Fruit fly (Drosophila melanogaster) whole organism, embryonic: ENCODE data around the gene CG2187.

Source experiments
- ATbp ChIP-seq: fragments of 200-800 bp; sonication (Bioruptor generic); optimal IDR thresholded peaks from 2 replicates; lab custom pipeline; 2017; ENCODE audit warnings: missing biosample characterization, mild to moderate bottlenecking, missing genetic modification characterization, missing genetic modification reagents
- Atf6 ChIP-seq: fragments of 200-800 bp; sonication (Bioruptor generic); IDR thresholded peaks from 2 replicates; pipeline ENCODE4 v1.3.6; 2022; ENCODE audit warnings: missing biosample characterization, missing genetic modification characterization
- B-H2 ChIP-seq: fragments of 200-800 bp; sonication (Bioruptor generic); optimal IDR thresholded peaks from 2 replicates; lab custom pipeline; 2018; ENCODE audit warnings: missing biosample characterization, mild to moderate bottlenecking, missing genetic modification characterization
- Bgb ChIP-seq: fragments of 200-800 bp; sonication (Bioruptor generic); IDR thresholded peaks from 2 replicates; pipeline ENCODE4 v1.3.6; 2022; ENCODE audit warnings: missing biosample characterization, missing genetic modification characterization; ENCODE audit not compliant: partially characterized antibody
- CG10147 ChIP-seq: fragments of 200-800 bp; sonication (Bioruptor generic); optimal IDR thresholded peaks from 2 replicates; lab custom pipeline; 2019; ENCODE audit warnings: missing biosample characterization, mild to moderate bottlenecking, missing genetic modification characterization, moderate library complexity
- CG10654 ChIP-seq: fragments of 200-800 bp; sonication (Bioruptor generic); optimal IDR thresholded peaks from 2 replicates; lab custom pipeline; 2016; ENCODE audit warnings: missing biosample characterization, missing genetic modification characterization
- CG10979 ChIP-seq: fragments of 200-800 bp; sonication (Bioruptor generic); optimal IDR thresholded peaks from 2 replicates; lab custom pipeline; 2018; ENCODE audit warnings: missing biosample characterization, mild to moderate bottlenecking, missing genetic modification characterization, moderate library complexity
- CG12155 ChIP-seq: fragments of 200-800 bp; sonication (Bioruptor generic); optimal IDR thresholded peaks from 3 replicates; lab custom pipeline; 2016; ENCODE audit warnings: missing biosample characterization, missing genetic modification characterization
- CG15011 ChIP-seq: fragments of 200-800 bp; sonication (Bioruptor generic); optimal IDR thresholded peaks from 3 replicates; lab custom pipeline; 2018; ENCODE audit warnings: missing biosample characterization, mild to moderate bottlenecking, missing genetic modification characterization
- CG15696 ChIP-seq: fragments of 200-800 bp; sonication (Bioruptor generic); optimal IDR thresholded peaks from 2 replicates; lab custom pipeline; 2019; ENCODE audit warnings: missing biosample characterization, mild to moderate bottlenecking, missing genetic modification characterization, moderate library complexity
- CG1603 ChIP-seq: fragments of 200-800 bp; sonication (Bioruptor generic); optimal IDR thresholded peaks from 2 replicates; lab custom pipeline; 2019; ENCODE audit warnings: missing biosample characterization, mild to moderate bottlenecking, missing genetic modification characterization, moderate library complexity
- CG1647 ChIP-seq: fragments of 200-800 bp; sonication (Bioruptor generic); optimal IDR thresholded peaks from 3 replicates; lab custom pipeline; 2016; ENCODE audit warnings: missing biosample characterization, missing genetic modification characterization
- CG17361 ChIP-seq: fragments of 200-800 bp; sonication (Bioruptor generic); IDR thresholded peaks from 3 replicates; pipeline ENCODE4 v1.3.6; 2022; ENCODE audit warnings: missing biosample characterization, missing genetic modification characterization
- CG2678 ChIP-seq: fragments of 200-800 bp; sonication (Bioruptor generic); optimal IDR thresholded peaks from 3 replicates; lab custom pipeline; 2019; ENCODE audit warnings: missing biosample characterization, mild to moderate bottlenecking, missing genetic modification characterization, moderate library complexity
- CG2712 ChIP-seq: fragments of 200-800 bp; optimal IDR thresholded peaks from 3 replicates; lab custom pipeline; 2019; ENCODE audit warnings: missing biosample characterization, mild to moderate bottlenecking, missing genetic modification characterization, moderate library complexity
- CG3065 ChIP-seq: fragments of 200-800 bp; sonication (Bioruptor generic); optimal IDR thresholded peaks from 2 replicates; lab custom pipeline; 2016; ENCODE audit warnings: missing biosample characterization, missing genetic modification characterization
- CG31441 ChIP-seq: fragments of 200-800 bp; sonication (Bioruptor generic); IDR thresholded peaks from 2 replicates; pipeline ENCODE4 v1.3.6; 2022; ENCODE audit warnings: missing biosample characterization, missing genetic modification characterization
- CG4820 ChIP-seq: fragments of 200-800 bp; sonication (Bioruptor generic); optimal IDR thresholded peaks from 3 replicates; lab custom pipeline; 2016; ENCODE audit warnings: missing biosample characterization, missing genetic modification characterization
- CG6254 ChIP-seq: fragments of 200-800 bp; sonication (Bioruptor generic); optimal IDR thresholded peaks from 3 replicates; lab custom pipeline; 2017; ENCODE audit warnings: mild to moderate bottlenecking, missing biosample characterization, missing genetic modification reagents, missing genetic modification characterization
- CG6765 ChIP-seq: fragments of 200-800 bp; sonication (Bioruptor generic); optimal IDR thresholded peaks from 3 replicates; lab custom pipeline; 2017; ENCODE audit warnings: missing biosample characterization, mild to moderate bottlenecking, missing genetic modification characterization
- CG7928 ChIP-seq: fragments of 200-800 bp; sonication (Bioruptor generic); optimal IDR thresholded peaks from 2 replicates; lab custom pipeline; 2017; ENCODE audit warnings: missing biosample characterization, mild to moderate bottlenecking, missing genetic modification characterization
- CG8478 ChIP-seq: fragments of >200 bp; optimal IDR thresholded peaks from 2 replicates; lab custom pipeline; 2018
- Dfd ChIP-seq, 2 experiments: fragments of >200 bp; optimal IDR thresholded peaks; 2 replicates each; lab custom pipeline; 2017; ENCODE audit warnings: missing biosample characterization in 2 of 2, missing genetic modification characterization in 2 of 2
- Drgx ChIP-seq: fragments of 200-800 bp; sonication (Bioruptor generic); IDR thresholded peaks from 2 replicates; pipeline ENCODE4 v1.3.6; 2022; ENCODE audit warnings: missing biosample characterization, missing genetic modification characterization
- Elba2 ChIP-seq: fragments of 200-800 bp; sonication (Bioruptor generic); optimal IDR thresholded peaks from 3 replicates; lab custom pipeline; 2016; ENCODE audit warnings: missing biosample characterization, missing genetic modification characterization
- Ets65A ChIP-seq: fragments of 200-800 bp; sonication (Bioruptor generic); peaks from one replicate; lab custom pipeline; 2016; ENCODE audit warnings: missing biosample characterization, missing genetic modification characterization
- HLHmδ ChIP-seq: fragments of 200-800 bp; sonication (Bioruptor generic); optimal IDR thresholded peaks from 2 replicates; lab custom pipeline; 2018; ENCODE audit warnings: missing biosample characterization, mild to moderate bottlenecking, missing genetic modification characterization, moderate library complexity
- Mrtf ChIP-seq: fragments of 200-800 bp; sonication (Bioruptor generic); IDR thresholded peaks from 3 replicates; pipeline ENCODE4 v1.3.6; 2022; ENCODE audit warnings: missing biosample characterization, missing genetic modification characterization
- Taf1 ChIP-seq: fragments of 200-800 bp; sonication (Bioruptor generic); IDR thresholded peaks from 2 replicates; pipeline ENCODE4 v1.3.6; 2022; ENCODE audit warnings: missing biosample characterization, missing genetic modification characterization
- amos ChIP-seq: fragments of 200-800 bp; sonication (Bioruptor generic); IDR thresholded peaks from 2 replicates; pipeline ENCODE4 v1.3.6; 2022; ENCODE audit warnings: missing biosample characterization, missing genetic modification characterization; ENCODE audit not compliant: partially characterized antibody
- bcd ChIP-seq: fragments of 200-800 bp; sonication (Bioruptor generic); optimal IDR thresholded peaks from 2 replicates; lab custom pipeline; 2017; ENCODE audit warnings: missing biosample characterization, mild to moderate bottlenecking, missing genetic modification characterization
- br ChIP-seq: fragments of >200 bp; optimal IDR thresholded peaks from 2 replicates; lab custom pipeline; 2017
- cad ChIP-seq: fragments of >200 bp; optimal IDR thresholded peaks from 2 replicates; lab custom pipeline; 2017; ENCODE audit warnings: missing biosample characterization, missing genetic modification characterization
- ci ChIP-seq: fragments of 200-800 bp; sonication (Bioruptor generic); IDR thresholded peaks from 3 replicates; pipeline ENCODE4 v1.3.6; 2022; ENCODE audit warnings: missing biosample characterization, missing genetic modification characterization
- dmrt11E ChIP-seq: fragments of 200-800 bp; sonication (Bioruptor generic); optimal IDR thresholded peaks from 3 replicates; lab custom pipeline; 2018; ENCODE audit warnings: missing biosample characterization, mild to moderate bottlenecking, missing genetic modification characterization, moderate library complexity
- inv ChIP-seq: fragments of 200-800 bp; sonication (Bioruptor generic); IDR thresholded peaks from 2 replicates; pipeline ENCODE4 v1.3.6; 2022; ENCODE audit warnings: missing biosample characterization, missing genetic modification characterization; ENCODE audit not compliant: partially characterized antibody
- klu ChIP-seq: fragments of 200-800 bp; sonication (Bioruptor generic); IDR thresholded peaks from 2 replicates; pipeline ENCODE4 v1.3.6; 2022; ENCODE audit warnings: missing biosample characterization, missing genetic modification characterization
- lmd ChIP-seq: fragments of 200-800 bp; sonication (Bioruptor generic); IDR thresholded peaks from 2 replicates; pipeline ENCODE4 v1.3.6; 2022; ENCODE audit warnings: missing biosample characterization, missing genetic modification characterization
- maf-S ChIP-seq: fragments of 200-800 bp; sonication (Bioruptor generic); optimal IDR thresholded peaks from 2 replicates; lab custom pipeline; 2016; ENCODE audit warnings: missing biosample characterization, missing genetic modification characterization
- odd ChIP-seq: fragments of 200-800 bp; sonication (Bioruptor generic); optimal IDR thresholded peaks from 2 replicates; lab custom pipeline; 2017; ENCODE audit warnings: missing biosample characterization, mild to moderate bottlenecking, missing genetic modification characterization
- pnt ChIP-seq: fragments of 200-800 bp; sonication (Bioruptor generic); optimal IDR thresholded peaks from 3 replicates; lab custom pipeline; 2016; ENCODE audit warnings: missing biosample characterization, missing genetic modification characterization
- pros ChIP-seq: fragments of 200-800 bp; sonication (Bioruptor generic); optimal IDR thresholded peaks from 3 replicates; lab custom pipeline; 2019; ENCODE audit warnings: missing biosample characterization, mild to moderate bottlenecking, missing genetic modification characterization, moderate library complexity
- ranshi ChIP-seq: fragments of 200-800 bp; sonication (Bioruptor generic); IDR thresholded peaks from 2 replicates; pipeline ENCODE4 v1.3.6; 2022; ENCODE audit warnings: missing biosample characterization, missing genetic modification characterization
- repo ChIP-seq: fragments of 200-800 bp; sonication (Bioruptor generic); optimal IDR thresholded peaks from 2 replicates; lab custom pipeline; 2016; ENCODE audit warnings: missing biosample characterization, missing genetic modification characterization
- sisA ChIP-seq: fragments of 200-800 bp; sonication (Bioruptor generic); IDR thresholded peaks from 2 replicates; pipeline ENCODE4 v1.3.6; 2022; ENCODE audit warnings: missing biosample characterization, missing genetic modification characterization
- so ChIP-seq: fragments of 200-800 bp; sonication (Bioruptor generic); IDR thresholded peaks from 3 replicates; pipeline ENCODE4 v1.3.6; 2022; ENCODE audit warnings: missing biosample characterization, missing genetic modification characterization
- ssp ChIP-seq: fragments of 200-800 bp; sonication (Bioruptor generic); IDR thresholded peaks from 2 replicates; pipeline ENCODE4 v1.3.6; 2022; ENCODE audit warnings: missing biosample characterization, missing genetic modification characterization
- toy ChIP-seq: fragments of 200-800 bp; sonication (Bioruptor generic); IDR thresholded peaks from 2 replicates; pipeline ENCODE4 v1.3.6; 2022; ENCODE audit warnings: missing biosample characterization, missing genetic modification characterization
- twi ChIP-seq: fragments of 200-800 bp; optimal IDR thresholded peaks from 2 replicates; lab custom pipeline; 2019; ENCODE audit warnings: missing biosample characterization, mild to moderate bottlenecking, missing genetic modification characterization, moderate library complexity
- unpg ChIP-seq: fragments of 200-800 bp; sonication (Bioruptor generic); optimal IDR thresholded peaks from 3 replicates; lab custom pipeline; 2018; ENCODE audit warnings: missing biosample characterization, mild to moderate bottlenecking, missing genetic modification characterization, moderate library complexity
- vvl ChIP-seq: fragments of 200-800 bp; sonication (Bioruptor generic); IDR thresholded peaks from 2 replicates; pipeline ENCODE4 v1.3.6; 2022; ENCODE audit warnings: missing biosample characterization, missing genetic modification characterization
- wdn ChIP-seq: fragments of 200-800 bp; sonication (Bioruptor generic); IDR thresholded peaks from 2 replicates; pipeline ENCODE4 v1.3.6; 2022; ENCODE audit warnings: missing biosample characterization, missing genetic modification characterization
- z ChIP-seq: fragments of 200-800 bp; sonication (Bioruptor generic); IDR thresholded peaks from 3 replicates; pipeline ENCODE4 v1.3.6; 2022; ENCODE audit warnings: missing biosample characterization, missing genetic modification characterization

Gene CG2187

DNA sequence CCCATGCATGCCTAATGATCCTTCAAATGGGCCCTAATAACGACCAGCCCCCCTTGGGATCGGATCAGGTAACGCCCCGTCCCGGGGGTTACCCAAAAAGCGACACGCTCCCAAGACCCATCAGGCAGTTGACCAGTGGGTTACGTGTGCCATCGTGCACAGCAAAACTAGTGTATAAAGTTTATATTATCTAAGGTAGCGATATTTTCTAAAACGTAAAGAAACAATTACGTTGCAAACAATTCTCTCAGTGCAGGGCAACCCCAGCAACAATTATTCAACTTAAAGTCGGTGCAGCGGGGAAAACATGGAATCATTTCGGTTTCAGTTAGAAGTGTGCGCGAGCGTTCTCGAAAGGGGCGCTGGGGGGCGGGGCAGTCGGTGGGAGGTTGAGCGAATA is 45.9 kb downstream of the CG2187 start (continued):
- TF ChIP-seq wdn (GFP tag; lab: Robert Waterston, UW) (no peak), CG31441 (GFP tag; lab: Robert Waterston, UW) (peak; percentile 24; the same call in 1 of the 2 replicates), CG3065 (GFP tag; lab: Kevin White, UChicago) (peak; percentile 64), twi (tag; lab: Kevin White, UChicago) (no peak), z (GFP tag; lab: Robert Waterston, UW) (no peak), amos (GFP tag; lab: Robert Waterston, UW) (no peak), repo (no peak), ranshi (GFP tag; lab: Robert Waterston, UW) (no peak), Elba2 (no peak), CG10979 (tag; lab: Kevin White, UChicago) (peak; percentile 55), CG2712 (tag; lab: Kevin White, UChicago) (peak; percentile 58), CG17361 (peak; percentile 44; the same call in 1 of the 3 replicates), bcd (GFP tag; lab: Kevin White, UChicago) (peak; percentile 2), CG2678 (tag; lab: Kevin White, UChicago) (peak; percentile 28), CG4820 (GFP tag; lab: Kevin White, UChicago) (no peak), unpg (GFP tag; lab: Kevin White, UChicago) (peak; percentile 30), inv (GFP tag; lab: Robert Waterston, UW) (no peak), ssp (GFP tag; lab: Robert Waterston, UW) (no peak), klu (GFP tag; lab: Robert Waterston, UW) (no peak), maf-S (GFP tag; lab: Kevin White, UChicago) (no peak), Drgx (GFP tag; lab: Robert Waterston, UW) (peak; percentile 46), cad (no peak), CG1603 (tag; lab: Kevin White, UChicago) (peak; percentile 58), Atf6 (GFP tag; lab: Robert Waterston, UW) (no peak), ATbp (GFP tag; lab: Kevin White, UChicago) (peak; percentile 25), odd (GFP tag; lab: Kevin White, UChicago) (no peak), CG6765 (no peak), CG6254 (GFP tag; lab: Kevin White, UChicago) (peak; percentile 8), pros (no peak), B-H2 (GFP tag; lab: Kevin White, UChicago) (no peak), Ets65A (peak; percentile 55), vvl (0 out of 2 replicates have a peak, but pooled peaks have one; percentile 36), lmd (GFP tag; lab: Robert Waterston, UW) (0 out of 2 replicates have a peak, but pooled peaks have one; percentile 5), dmrt11E (tag; lab: Kevin White, UChicago) (peak; percentile 42), toy (GFP tag; lab: Robert Waterston, UW) (no peak), sisA (no peak), CG1647 (GFP tag; lab: Kevin White, UChicago) (no peak), CG10147 (GFP tag; lab: Kevin White, UChicago) (no peak), Bgb (GFP tag; lab: Robert Waterston, UW) (no peak), ci (peak; percentile 53; the same call in 1 of the 3 replicates), pnt (GFP tag; lab: Kevin White, UChicago) (no peak), CG15011 (GFP tag; lab: Kevin White, UChicago) (no peak), CG15696 (no peak), CG12155 (GFP tag; lab: Kevin White, UChicago) (no peak), so (no peak), br (lab: Kevin White, UChicago) (no peak), CG7928 (GFP tag; lab: Kevin White, UChicago) (no peak), Mrtf (GFP tag; lab: Robert Waterston, UW) (no peak), CG10654 (GFP tag; lab: Kevin White, UChicago) (no peak), Dfd (GFP tag; optimal IDR thresholded peaks at IDR 0.05; lab: Kevin White, UChicago) (no peak), CG8478 (lab: Kevin White, UChicago) (no peak), Taf1 (no peak), HLHmδ (GFP tag; lab: Kevin White, UChicago) (no peak)
